Fruit fly (Drosophila melanogaster): ENCODE results near the gene klar.

dm6 chr3L:505782-506408 lies 34.5 kb downstream of the klar start:
- TF ChIP-seq Pif1B (GFP tag; optimal IDR thresholded peaks at IDR 0.05) (no peak), gl (tag; optimal IDR thresholded peaks at IDR 0.05) (peak; percentile 11), CG17806 (tag; optimal IDR thresholded peaks at IDR 0.05) (no peak), CG8301 (tag; optimal IDR thresholded peaks at IDR 0.05) (no peak), EcR (GFP tag; optimal IDR thresholded peaks at IDR 0.05) (no peak), Ets98B (GFP tag; IDR thresholded peaks at IDR 0.05) (peak; percentile 12), rn (GFP tag; IDR thresholded peaks at IDR 0.05) (peak; percentile 54), CG10348 (GFP tag; IDR thresholded peaks at IDR 0.05) (no peak), CG14655 (GFP tag; optimal IDR thresholded peaks at IDR 0.05) (peak; percentile 11)

Data from whole organism, pupa.